Worm (Caenorhabditis elegans): ENCODE measurements around the gene gfi-3.
A peak's percentile ranks its signal among the peaks of the same experiment; 100 is the strongest.

gfi-3 gene

ce11 chrX:14503800-14504550 lies 23.6 kb downstream of the gfi-3 start, which contains the start of gene M163.1:
M163.1 (minus strand) TSS chrX:14503824.
- TF ChIP-seq cebp-1 (GFP tag; IDR thresholded peaks at IDR 0.05) (no peak), cebp-1 (tag; optimal IDR thresholded peaks at IDR 0.05) (peak; percentile 21), dox-1 (GFP tag; IDR thresholded peaks at IDR 0.05) (peak; percentile 64), egrh-3 (GFP tag; IDR thresholded peaks at IDR 0.05) (peak; percentile 29; the same call in 1 of the 2 replicates), hlh-12 (tag; optimal IDR thresholded peaks at IDR 0.05) (no peak), B0261.1 (tag; optimal IDR thresholded peaks at IDR 0.05) (no peak), Y56A3A.18 (GFP tag; IDR thresholded peaks at IDR 0.05) (0 out of 2 replicates have a peak, but pooled peaks have one; percentile 6), ceh-27 (GFP tag; optimal IDR thresholded peaks at IDR 0.05) (no peak), nhr-80 (tag; optimal IDR thresholded peaks at IDR 0.05) (peak; percentile 30), zfh-2 (GFP tag; conservative IDR thresholded peaks at IDR 0.05) (peak; percentile 94), unc-62 (GFP tag; optimal IDR thresholded peaks at IDR 0.05) (peak; percentile 13)

- TF ChIP-seq mcd-1 (GFP tag; IDR thresholded peaks at IDR 0.05) = no peak
- TF ChIP-seq ccch-3 (GFP tag; optimal IDR thresholded peaks at IDR 0.05) = no peak
- no peak for TF ChIP-seq snpc-1.3 (tag; optimal IDR thresholded peaks at IDR 0.05; ENCODE audit: insufficient read depth)
- TF ChIP-seq Y53F4B.3 (GFP tag; IDR thresholded peaks at IDR 0.05) = no peak
- TF ChIP-seq F39B2.1 (GFP tag; IDR thresholded peaks at IDR 0.05) = no peak
- no peak for TF ChIP-seq lin-26 (GFP tag; IDR thresholded peaks at IDR 0.05)
- TF ChIP-seq cebp-1 (GFP tag; IDR thresholded peaks at IDR 0.05) = no peak
- no peak for TF ChIP-seq cebp-1 (tag; optimal IDR thresholded peaks at IDR 0.05)
- TF ChIP-seq nhr-80 (tag; optimal IDR thresholded peaks at IDR 0.05) = peak; percentile 38
Observed at ce11 chrX:14504551-14504902, 24.2 kb downstream of the gfi-3 start.

DNA sequence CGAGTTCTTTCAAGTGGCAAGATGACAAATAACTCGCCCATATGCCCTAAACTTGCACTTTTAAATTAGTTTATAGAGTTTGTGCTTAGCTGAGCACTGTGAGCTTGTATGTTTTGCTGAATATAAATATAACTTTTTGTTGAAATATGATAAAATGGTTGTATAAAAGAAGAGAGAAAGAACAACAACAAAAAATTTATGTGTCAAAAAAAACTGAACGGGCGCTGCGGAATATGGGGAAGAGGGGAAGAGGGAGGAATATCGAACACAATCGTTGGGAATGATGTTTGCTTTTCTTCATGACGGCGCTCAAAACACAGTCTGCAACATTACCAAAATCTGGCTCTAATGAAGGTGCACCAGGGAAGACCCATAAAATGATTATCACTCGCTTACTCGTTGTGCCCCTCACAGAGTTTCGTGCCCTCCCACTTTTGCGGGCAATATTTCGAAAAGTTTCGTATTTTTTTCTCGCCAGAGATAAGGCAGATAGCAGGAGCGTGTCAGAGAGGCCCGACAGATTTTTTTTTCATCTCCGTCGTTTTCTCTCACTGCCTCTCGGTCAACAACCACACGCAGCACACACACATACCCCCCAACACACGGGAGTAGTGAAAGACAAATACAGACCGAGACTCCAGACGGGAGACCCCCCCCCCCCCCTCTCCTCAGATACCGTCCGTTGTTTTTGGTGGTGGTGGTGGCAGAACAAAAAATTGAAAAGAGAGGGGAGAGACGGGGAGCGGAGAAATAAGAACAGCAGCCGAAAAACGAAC lies 25.4 kb downstream of the gfi-3 start:
- TF ChIP-seq F55B11.4 (tag; optimal IDR thresholded peaks at IDR 0.05; ENCODE audit: borderline replicate concordance, insufficient read depth) (no peak), mcd-1 (GFP tag; IDR thresholded peaks at IDR 0.05) (0 out of 2 replicates have a peak, but pooled peaks have one; percentile 21), F39B2.1 (GFP tag; IDR thresholded peaks at IDR 0.05) (no peak), T07F8.4 (tag; optimal IDR thresholded peaks at IDR 0.05) (no peak), ztf-22 (GFP tag; optimal IDR thresholded peaks at IDR 0.05) (peak; percentile 48), ZK185.1 (tag; optimal IDR thresholded peaks at IDR 0.05; ENCODE audit: poor library complexity, severe bottlenecking) (no peak), athp-1 (tag; optimal IDR thresholded peaks at IDR 0.05) (no peak), akir-1 (GFP tag; optimal IDR thresholded peaks at IDR 0.05) (no peak), ztf-3 (GFP tag; optimal IDR thresholded peaks at IDR 0.05) (no peak), nfyb-1 (GFP tag; IDR thresholded peaks at IDR 0.05) (no peak), atf-7 (tag; optimal IDR thresholded peaks at IDR 0.05) (peak; percentile 7), somi-1 (GFP tag; optimal IDR thresholded peaks at IDR 0.05) (peak; percentile 55), snpc-4 (GFP tag; optimal IDR thresholded peaks at IDR 0.05) (no peak), snpc-4 (tag; optimal IDR thresholded peaks at IDR 0.05) (peak in 1 of 4 experiments; percentile 45), gei-17 (GFP tag; optimal IDR thresholded peaks at IDR 0.05) (peak; percentile 22), D2030.7 (GFP tag; IDR thresholded peaks at IDR 0.05) (no peak), tbp1 (GFP tag; optimal IDR thresholded peaks at IDR 0.05) (peak; percentile 16), F33H1.4 (GFP tag; IDR thresholded peaks at IDR 0.05) (no peak), unc-62 (GFP tag; optimal IDR thresholded peaks at IDR 0.05) (no peak), bed-1 (GFP tag; IDR thresholded peaks at IDR 0.05) (no peak), egl-18 (GFP tag; IDR thresholded peaks at IDR 0.05) (no peak), sea-2 (GFP tag; IDR thresholded peaks at IDR 0.05) (no peak), madf-8 (GFP tag; conservative IDR thresholded peaks at IDR 0.05) (no peak), ceh-79 (tag; optimal IDR thresholded peaks at IDR 0.05) (no peak), ceh-27 (GFP tag; optimal IDR thresholded peaks at IDR 0.05) (peak; percentile 34), F52B5.7 (tag; optimal IDR thresholded peaks at IDR 0.05) (no peak), ets-4 (GFP tag; optimal IDR thresholded peaks at IDR 0.05) (peak; percentile 36), lin-35 (GFP tag; optimal IDR thresholded peaks at IDR 0.05) (no peak), lin-26 (GFP tag; IDR thresholded peaks at IDR 0.05) (peak; percentile 36; the same call in 1 of the 2 replicates), madf-6 (GFP tag; IDR thresholded peaks at IDR 0.05) (0 out of 2 replicates have a peak, but pooled peaks have one; percentile 32)
